Comparison of ENCODE assay signal across 4 fruit fly cellular contexts in the genomic region with DNA sequence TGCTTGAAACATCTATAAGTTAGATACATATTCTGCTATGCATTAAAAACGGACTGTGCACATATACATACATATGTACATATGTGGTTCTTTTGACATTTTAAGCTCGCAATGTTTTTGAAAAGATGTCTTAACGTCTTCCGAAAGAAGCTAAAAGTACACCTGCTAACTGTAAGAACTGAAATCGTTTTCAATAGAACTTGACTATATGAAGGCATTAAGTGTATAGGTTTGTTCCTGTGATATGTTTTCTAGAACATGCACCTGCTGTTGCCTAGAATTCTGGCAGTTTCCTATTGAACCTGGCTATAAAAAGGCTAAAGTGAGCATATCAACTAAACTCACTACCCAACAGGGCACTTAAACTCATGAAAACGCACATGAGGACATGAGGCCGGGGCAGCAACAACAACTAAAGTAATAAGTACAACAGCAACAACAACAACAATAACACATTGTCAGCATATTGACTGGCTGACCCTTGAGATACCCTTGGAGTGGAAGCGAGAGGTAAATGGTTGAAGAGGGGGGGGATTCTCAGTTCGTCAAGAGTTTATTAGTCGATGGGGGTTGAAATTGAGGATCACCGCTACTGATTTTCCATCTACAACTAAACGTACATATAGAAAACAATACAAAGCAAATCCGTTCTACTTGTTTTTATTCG.
TF ChIP-seq lines count a peak whose summit lies in the region.

No protein-coding gene starts in this region.

- no peak for TF ChIP-seq CTCF in whole organism, embryonic (GFP tag; optimal IDR thresholded peaks at IDR 0.05; lab: Kevin White, UChicago)

TF ChIP-seq in whole organism, adult, 20 proteins besides CTCF, POLR2A, EP300 and RAD21:
- TF ChIP-seq pad (GFP tag; optimal IDR thresholded peaks at IDR 0.05; lab: Kevin White, UChicago): no peak
- TF ChIP-seq tj (GFP tag; optimal IDR thresholded peaks at IDR 0.05; lab: Kevin White, UChicago): peak; percentile 7

TF ChIP-seq in whole organism, embryonic, 481 proteins besides CTCF, POLR2A, EP300 and RAD21:
- no peak for TF ChIP-seq tap (tag; optimal IDR thresholded peaks at IDR 0.05; lab: Kevin White, UChicago)
- TF ChIP-seq CG6689 (GFP tag; IDR thresholded peaks at IDR 0.05; lab: Robert Waterston, UW): no peak
- TF ChIP-seq insv (GFP tag; optimal IDR thresholded peaks at IDR 0.05; lab: Kevin White, UChicago): no peak
- TF ChIP-seq bigmax (GFP tag; optimal IDR thresholded peaks at IDR 0.05; lab: Kevin White, UChicago): no peak
- peak; percentile 85 for TF ChIP-seq Sry-β (GFP tag; optimal IDR thresholded peaks at IDR 0.05; lab: Kevin White, UChicago)
- no peak for TF ChIP-seq B-H1 (GFP tag; IDR thresholded peaks at IDR 0.05; lab: Robert Waterston, UW)
- TF ChIP-seq crol (GFP tag; IDR thresholded peaks at IDR 0.05; lab: Robert Waterston, UW): peak; percentile 68
- TF ChIP-seq eve (GFP tag; optimal IDR thresholded peaks at IDR 0.05; lab: Kevin White, UChicago): peak in 1 of 2 experiments; percentile 49
- peak; percentile 97 for TF ChIP-seq CG4360 (GFP tag; IDR thresholded peaks at IDR 0.05; lab: Robert Waterston, UW)
- TF ChIP-seq Elba2 (GFP tag; optimal IDR thresholded peaks at IDR 0.05; lab: Kevin White, UChicago): peak; percentile 54
- TF ChIP-seq Med (GFP tag; lab: Kevin White, UChicago): peak; percentile 36
- TF ChIP-seq sens (GFP tag; lab: Kevin White, UChicago): peak; percentile 12
- TF ChIP-seq dmrt11E (tag; optimal IDR thresholded peaks at IDR 0.05; lab: Kevin White, UChicago): peak; percentile 10
- TF ChIP-seq CG2199 (GFP tag; IDR thresholded peaks at IDR 0.05; lab: Robert Waterston, UW): 0 out of 3 replicates have a peak, but pooled peaks have one; percentile 55
- peak; percentile 36 for TF ChIP-seq CG8281 (tag; optimal IDR thresholded peaks at IDR 0.05; lab: Kevin White, UChicago)
- 0 out of 3 replicates have a peak, but pooled peaks have one; percentile 17 for TF ChIP-seq row (GFP tag; IDR thresholded peaks at IDR 0.05; lab: Robert Waterston, UW)
- no peak for TF ChIP-seq CG1647 (GFP tag; optimal IDR thresholded peaks at IDR 0.05; lab: Kevin White, UChicago)
- peak; percentile 97 for TF ChIP-seq twi (tag; optimal IDR thresholded peaks at IDR 0.05; lab: Kevin White, UChicago)
- TF ChIP-seq disco-r (GFP tag; optimal IDR thresholded peaks at IDR 0.05; lab: Kevin White, UChicago): no peak
TF ChIP-seq in whole organism, embryonic: peak in this region for 12.

TF ChIP-seq in whole organism, prepupa, 60 proteins besides CTCF, POLR2A, EP300 and RAD21:
- TF ChIP-seq net (GFP tag; optimal IDR thresholded peaks at IDR 0.05; lab: Kevin White, UChicago) (no peak), CG8319 (GFP tag; optimal IDR thresholded peaks at IDR 0.05; lab: Kevin White, UChicago) (no peak), fkh (GFP tag; optimal IDR thresholded peaks at IDR 0.05; lab: Kevin White, UChicago) (no peak), CG11294 (GFP tag; IDR thresholded peaks at IDR 0.05; lab: Robert Waterston, UW) (no peak), Eip75B (GFP tag; optimal IDR thresholded peaks at IDR 0.05; lab: Kevin White, UChicago) (no peak), achi (GFP tag; optimal IDR thresholded peaks at IDR 0.05; lab: Kevin White, UChicago) (no peak), CG10669 (GFP tag; optimal IDR thresholded peaks at IDR 0.05; lab: Kevin White, UChicago) (no peak), svp (GFP tag; lab: Kevin White, UChicago) (peak; percentile 84), CG15336 (GFP tag; IDR thresholded peaks at IDR 0.05; lab: Robert Waterston, UW) (no peak), Eip78C (GFP tag; lab: Kevin White, UChicago) (peak; percentile 50), acj6 (GFP tag; optimal IDR thresholded peaks at IDR 0.05; lab: Kevin White, UChicago) (no peak), Hr39 (GFP tag; optimal IDR thresholded peaks at IDR 0.05; lab: Kevin White, UChicago) (no peak), CG6163 (GFP tag; IDR thresholded peaks at IDR 0.05; lab: Robert Waterston, UW) (no peak), fd85E (GFP tag; optimal IDR thresholded peaks at IDR 0.05; lab: Kevin White, UChicago) (no peak), Hr4 (GFP tag; optimal IDR thresholded peaks at IDR 0.05; lab: Kevin White, UChicago) (no peak), CG11762 (GFP tag; optimal IDR thresholded peaks at IDR 0.05; lab: Kevin White, UChicago; ENCODE audit: insufficient read depth) (no peak), Ets96B (tag; optimal IDR thresholded peaks at IDR 0.05; lab: Kevin White, UChicago) (no peak), Sox15 (GFP tag; optimal IDR thresholded peaks at IDR 0.05; lab: Kevin White, UChicago) (no peak), Smox (GFP tag; optimal IDR thresholded peaks at IDR 0.05; lab: Kevin White, UChicago) (no peak), eg (GFP tag; IDR thresholded peaks at IDR 0.05; lab: Robert Waterston, UW) (no peak), CG8632 (GFP tag; optimal IDR thresholded peaks at IDR 0.05; lab: Kevin White, UChicago) (peak; percentile 5), CG34406 (GFP tag; optimal IDR thresholded peaks at IDR 0.05; lab: Kevin White, UChicago) (no peak), CG10631 (GFP tag; optimal IDR thresholded peaks at IDR 0.05; lab: Kevin White, UChicago) (no peak), ss (GFP tag; optimal IDR thresholded peaks at IDR 0.05; lab: Kevin White, UChicago) (no peak), vri (GFP tag; optimal IDR thresholded peaks at IDR 0.05; lab: Kevin White, UChicago) (no peak)

TF ChIP-seq in whole organism, wandering third instar larva, 38 proteins besides CTCF, POLR2A, EP300 and RAD21:
- TF ChIP-seq fru (GFP tag; optimal IDR thresholded peaks at IDR 0.05; lab: Kevin White, UChicago) (peak; percentile 14), Hnf4 (GFP tag; optimal IDR thresholded peaks at IDR 0.05; lab: Kevin White, UChicago) (no peak), Vsx2 (GFP tag; optimal IDR thresholded peaks at IDR 0.05; lab: Kevin White, UChicago; ENCODE audit: partially characterized antibody) (no peak), jim (GFP tag; optimal IDR thresholded peaks at IDR 0.05; lab: Kevin White, UChicago) (no peak), woc (GFP tag; optimal IDR thresholded peaks at IDR 0.05; lab: Kevin White, UChicago) (peak; percentile 41), CG32264 (GFP tag; optimal IDR thresholded peaks at IDR 0.05; lab: Kevin White, UChicago) (no peak), Mio (GFP tag; optimal IDR thresholded peaks at IDR 0.05; lab: Kevin White, UChicago) (no peak), Rel (GFP tag; optimal IDR thresholded peaks at IDR 0.05; lab: Kevin White, UChicago) (no peak), Rel (tag; optimal IDR thresholded peaks at IDR 0.05; lab: Kevin White, UChicago) (no peak), psq (GFP tag; optimal IDR thresholded peaks at IDR 0.05; lab: Kevin White, UChicago) (no peak), usp (GFP tag; optimal IDR thresholded peaks at IDR 0.05; lab: Kevin White, UChicago) (no peak), dl (GFP tag; optimal IDR thresholded peaks at IDR 0.05; lab: Kevin White, UChicago; ENCODE audit: insufficient read depth in 1 of 2, partially characterized antibody in 2 of 2) (no peak), lola (GFP tag; optimal IDR thresholded peaks at IDR 0.05; lab: Kevin White, UChicago) (no peak), pan (optimal IDR thresholded peaks at IDR 0.05; lab: Kevin White, UChicago) (no peak), Dif (GFP tag; optimal IDR thresholded peaks at IDR 0.05; lab: Kevin White, UChicago; ENCODE audit: partially characterized antibody) (no peak), Hr78 (GFP tag; optimal IDR thresholded peaks at IDR 0.05; lab: Kevin White, UChicago) (no peak), OdsH (GFP tag; optimal IDR thresholded peaks at IDR 0.05; lab: Kevin White, UChicago) (no peak), h (GFP tag; optimal IDR thresholded peaks at IDR 0.05; lab: Kevin White, UChicago) (no peak), Myc (optimal IDR thresholded peaks at IDR 0.05; lab: Kevin White, UChicago) (peak; percentile 66), N (GFP tag; optimal IDR thresholded peaks at IDR 0.05; lab: Kevin White, UChicago) (no peak)
